Worm (Caenorhabditis elegans) whole organism, early embryonic: Measurements from ENCODE around the gene F22E5.17.
"Not testable (repeated sequence)": the region's sequence is repeated elsewhere in the genome, so short reads cannot be mapped to it uniquely, and the experiment has no call there.

Experiments used
- aly-1 ChIP-seq: sonication (generic microtip); optimal IDR thresholded peaks from 2 replicates; lab custom pipeline; 2016; ENCODE audit warnings: missing genetic modification characterization, missing compliant biosample characterization
- ama-1 ChIP-seq: fragments of 150-350 bp; optimal IDR thresholded peaks from 2 replicates; lab custom pipeline; 2014
- ceh-13 ChIP-seq: fragments of 200-800 bp; sonication (Bioruptor generic); optimal IDR thresholded peaks from 2 replicates; lab custom pipeline; 2018; ENCODE audit warnings: mild to moderate bottlenecking, missing genetic modification characterization, missing compliant biosample characterization
- ceh-36 ChIP-seq: sonication (generic microtip); optimal IDR thresholded peaks from 2 replicates; lab custom pipeline; 2016; ENCODE audit warnings: missing genetic modification characterization, inconsistent platforms, missing compliant biosample characterization
- flt-1 ChIP-seq: fragments of 200-800 bp; sonication (Bioruptor generic); IDR thresholded peaks from 2 replicates; pipeline ENCODE4 v1.3.6; 2022; ENCODE audit warnings: missing genetic modification characterization, missing compliant biosample characterization

DNA sequence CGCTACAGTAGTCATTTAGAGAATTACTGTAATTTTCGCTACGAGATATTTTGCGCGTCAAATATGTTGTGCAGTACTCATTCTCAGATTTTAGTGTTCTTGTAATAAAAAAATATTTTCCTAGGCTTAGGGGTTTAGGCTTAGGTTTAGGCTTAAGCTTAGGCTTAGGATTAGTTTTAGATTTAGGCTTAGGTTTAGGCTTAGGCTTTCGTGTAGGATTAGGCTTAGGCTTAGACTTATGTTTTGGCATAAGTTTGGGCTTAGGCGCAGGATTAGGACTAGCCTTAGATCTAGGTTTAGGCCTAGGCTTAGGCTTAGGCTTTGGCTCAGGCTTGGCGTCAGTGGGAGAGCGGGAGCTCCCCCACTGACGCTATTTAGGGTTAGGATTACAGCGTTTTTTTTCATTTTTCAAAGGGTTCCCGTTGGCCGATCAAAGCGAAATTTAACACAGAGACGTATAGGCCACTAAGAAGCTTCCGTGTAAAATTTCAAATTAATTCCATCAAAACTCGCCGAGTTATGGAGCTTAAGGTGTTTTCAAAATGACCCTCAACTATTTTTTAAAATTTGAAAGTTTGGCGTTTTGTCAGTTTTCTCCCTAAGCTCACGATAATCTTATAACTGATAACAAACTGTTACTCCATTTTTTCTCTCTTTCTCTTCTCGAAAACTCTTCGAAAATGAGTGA, 38.3 kb upstream of the F22E5.17 start, which contains the start of gene F22E5.8:
- not testable (repeated sequence) for TF ChIP-seq ama-1 (lab: Kevin White, UChicago); ceh-13 (GFP tag; lab: Kevin White, UChicago); aly-1 (tag; lab: Kevin White, UChicago); flt-1 (GFP tag; lab: Robert Waterston, UW)
- TF ChIP-seq ceh-36 (tag; lab: Kevin White, UChicago), result peak; percentile 58
